Fruit fly (Drosophila melanogaster) whole organism, embryonic: ENCODE data around the gene lili.

Experiments used
- Aef1 ChIP-seq: fragments of 200-800 bp; sonication (Bioruptor generic); IDR thresholded peaks from 3 replicates; pipeline ENCODE4 v1.3.6; 2022; ENCODE audit warnings: missing biosample characterization, missing genetic modification characterization
- Bdp1 ChIP-seq: fragments of 200-800 bp; sonication (Bioruptor generic); optimal IDR thresholded peaks from 3 replicates; lab custom pipeline; 2016; ENCODE audit warnings: missing biosample characterization, missing genetic modification characterization
- CG10366 ChIP-seq: fragments of 200-800 bp; sonication (Bioruptor generic); IDR thresholded peaks from 2 replicates; pipeline ENCODE4 v1.3.6; 2022; ENCODE audit warnings: missing biosample characterization, missing genetic modification characterization
- CG10543 ChIP-seq: fragments of 200-800 bp; sonication (Bioruptor generic); optimal IDR thresholded peaks from 3 replicates; lab custom pipeline; 2017; ENCODE audit warnings: missing biosample characterization, mild to moderate bottlenecking, missing genetic modification characterization, moderate library complexity
- CG10959 ChIP-seq: fragments of 200-800 bp; sonication (Bioruptor generic); IDR thresholded peaks from 2 replicates; pipeline ENCODE4 v1.3.6; 2022; ENCODE audit warnings: missing biosample characterization, missing genetic modification characterization
- CG12071 ChIP-seq: fragments of 200-800 bp; sonication (Bioruptor generic); optimal IDR thresholded peaks from 3 replicates; lab custom pipeline; 2018; ENCODE audit warnings: missing biosample characterization, mild to moderate bottlenecking, missing genetic modification characterization
- CG14710 ChIP-seq: fragments of 200-800 bp; sonication (Bioruptor generic); optimal IDR thresholded peaks from 3 replicates; lab custom pipeline; 2019; ENCODE audit warnings: missing biosample characterization, mild to moderate bottlenecking, missing genetic modification characterization, moderate library complexity
- CG15073 ChIP-seq: fragments of 200-800 bp; sonication (Bioruptor generic); optimal IDR thresholded peaks from 2 replicates; lab custom pipeline; 2016; ENCODE audit warnings: missing biosample characterization, missing genetic modification characterization
- CG15514 ChIP-seq: fragments of 200-800 bp; sonication (Bioruptor generic); optimal IDR thresholded peaks from 3 replicates; lab custom pipeline; 2017; ENCODE audit warnings: missing biosample characterization, missing genetic modification characterization, mild to moderate bottlenecking, moderate library complexity, missing genetic modification reagents
- CG16779 ChIP-seq: fragments of 200-800 bp; sonication (Bioruptor generic); IDR thresholded peaks from 2 replicates; pipeline ENCODE4 v1.3.6; 2022; ENCODE audit warnings: missing biosample characterization, missing genetic modification characterization
- CG18476 ChIP-seq: fragments of 200-800 bp; sonication (Bioruptor generic); optimal IDR thresholded peaks from 2 replicates; lab custom pipeline; 2016; ENCODE audit warnings: missing biosample characterization, mild to moderate bottlenecking, missing genetic modification characterization
- CG31365 ChIP-seq: fragments of 200-800 bp; sonication (Bioruptor generic); optimal IDR thresholded peaks from 2 replicates; lab custom pipeline; 2018; ENCODE audit warnings: missing biosample characterization, mild to moderate bottlenecking, missing genetic modification characterization
- CG32532 ChIP-seq: fragments of 200-800 bp; sonication (Bioruptor generic); IDR thresholded peaks from 2 replicates; pipeline ENCODE4 v1.3.6; 2022; ENCODE audit warnings: missing biosample characterization, missing genetic modification characterization
- CG32767 ChIP-seq: fragments of 200-800 bp; sonication (Bioruptor generic); IDR thresholded peaks from 2 replicates; pipeline ENCODE4 v1.3.6; 2022; ENCODE audit warnings: missing biosample characterization, missing genetic modification characterization
- CG4730 ChIP-seq: fragments of 200-800 bp; sonication (Bioruptor generic); IDR thresholded peaks from 2 replicates; pipeline ENCODE4 v1.3.6; 2022; ENCODE audit warnings: missing biosample characterization, missing genetic modification characterization
- CG5180 ChIP-seq: fragments of 200-800 bp; sonication (Bioruptor generic); optimal IDR thresholded peaks from 3 replicates; lab custom pipeline; 2017; ENCODE audit warnings: missing biosample characterization, missing genetic modification characterization, mild to moderate bottlenecking, moderate library complexity, missing genetic modification reagents
- CG7786 ChIP-seq: fragments of 200-800 bp; sonication (Bioruptor generic); optimal IDR thresholded peaks from 2 replicates; lab custom pipeline; 2016; ENCODE audit warnings: missing biosample characterization, missing genetic modification characterization
- CG9215 ChIP-seq: fragments of 200-800 bp; sonication (Bioruptor generic); IDR thresholded peaks from 2 replicates; pipeline ENCODE4 v1.3.6; 2022; ENCODE audit warnings: missing biosample characterization, missing genetic modification characterization
- CTCF ChIP-seq: fragments of 200-800 bp; sonication (Bioruptor generic); optimal IDR thresholded peaks from 2 replicates; lab custom pipeline; 2017; ENCODE audit warnings: missing biosample characterization, mild to moderate bottlenecking, missing genetic modification characterization, moderate library complexity
- D19B ChIP-seq: fragments of 200-800 bp; sonication (Bioruptor generic); optimal IDR thresholded peaks from 2 replicates; lab custom pipeline; 2017; ENCODE audit warnings: missing biosample characterization, mild to moderate bottlenecking, missing genetic modification characterization
- Dad ChIP-seq: fragments of 200-800 bp; sonication (Bioruptor generic); optimal IDR thresholded peaks from 3 replicates; lab custom pipeline; 2016; ENCODE audit warnings: missing biosample characterization, missing genetic modification characterization
- Hr3 ChIP-seq: fragments of 200-800 bp; sonication (Bioruptor generic); optimal IDR thresholded peaks from 3 replicates; lab custom pipeline; 2016; ENCODE audit warnings: missing biosample characterization, missing genetic modification characterization
- Mad ChIP-seq: fragments of 200-800 bp; sonication (Bioruptor generic); optimal IDR thresholded peaks from 2 replicates; lab custom pipeline; 2016; ENCODE audit warnings: missing biosample characterization, missing genetic modification characterization
- Myb ChIP-seq: fragments of 200-800 bp; sonication (Bioruptor generic); optimal IDR thresholded peaks from 2 replicates; lab custom pipeline; 2016; ENCODE audit warnings: missing biosample characterization, missing genetic modification characterization
- NC2β ChIP-seq: fragments of 200-800 bp; sonication (Bioruptor generic); optimal IDR thresholded peaks from 2 replicates; lab custom pipeline; 2016; ENCODE audit warnings: missing biosample characterization, missing genetic modification characterization
- NK7.1 ChIP-seq: fragments of 200-800 bp; sonication (Bioruptor generic); optimal IDR thresholded peaks from 3 replicates; lab custom pipeline; 2016; ENCODE audit warnings: missing biosample characterization, missing genetic modification characterization
- Optix ChIP-seq: fragments of 200-800 bp; sonication (Bioruptor generic); IDR thresholded peaks from 3 replicates; pipeline ENCODE4 v1.3.6; 2022; ENCODE audit warnings: missing biosample characterization, missing genetic modification characterization
- Ssrp ChIP-seq: fragments of 200-800 bp; sonication (Bioruptor generic); optimal IDR thresholded peaks from 2 replicates; lab custom pipeline; 2018; ENCODE audit warnings: missing biosample characterization, mild to moderate bottlenecking, missing genetic modification characterization, moderate library complexity
- aop ChIP-seq: fragments of 200-800 bp; sonication (Bioruptor generic); IDR thresholded peaks from 2 replicates; pipeline ENCODE4 v1.3.6; 2022; ENCODE audit warnings: missing biosample characterization, missing genetic modification characterization
- ap ChIP-seq: fragments of 200-800 bp; sonication (Bioruptor generic); IDR thresholded peaks from 2 replicates; pipeline ENCODE4 v1.3.6; 2022; ENCODE audit warnings: missing biosample characterization, missing genetic modification characterization
- bigmax ChIP-seq: fragments of 200-800 bp; sonication (Bioruptor generic); optimal IDR thresholded peaks from 2 replicates; lab custom pipeline; 2018; ENCODE audit warnings: missing biosample characterization, mild to moderate bottlenecking, missing genetic modification characterization
- bsh ChIP-seq, 2 experiments: fragments of 200-800 bp; sonication (Bioruptor generic); optimal IDR thresholded peaks; 2 replicates each; lab custom pipeline; 2017 to 2018; ENCODE audit warnings: mild to moderate bottlenecking in 2 of 2, missing biosample characterization in 2 of 2, missing genetic modification characterization in 2 of 2, moderate library complexity in 1 of 2
- cato ChIP-seq: fragments of 200-800 bp; sonication (Bioruptor generic); optimal IDR thresholded peaks from 2 replicates; lab custom pipeline; 2016; ENCODE audit warnings: missing biosample characterization, missing genetic modification characterization, borderline replicate concordance
- cg ChIP-seq: fragments of 200-800 bp; sonication (Bioruptor generic); optimal IDR thresholded peaks from 3 replicates; lab custom pipeline; 2019; ENCODE audit warnings: missing biosample characterization, mild to moderate bottlenecking, missing genetic modification characterization, moderate library complexity
- dm ChIP-seq: fragments of 200-800 bp; sonication (Bioruptor generic); optimal IDR thresholded peaks from 3 replicates; lab custom pipeline; 2016; ENCODE audit warnings: missing biosample characterization, missing genetic modification characterization
- dysf ChIP-seq: fragments of 200-800 bp; sonication (Bioruptor generic); IDR thresholded peaks from 3 replicates; pipeline ENCODE4 v1.3.6; 2022; ENCODE audit warnings: missing biosample characterization, missing genetic modification characterization
- ems ChIP-seq: fragments of 200-800 bp; sonication (Bioruptor generic); optimal IDR thresholded peaks from 3 replicates; lab custom pipeline; 2016; ENCODE audit warnings: missing biosample characterization, missing genetic modification characterization
- esg ChIP-seq: fragments of 200-800 bp; sonication (Bioruptor generic); conservative IDR thresholded peaks from 2 replicates; pipeline ENCODE4 v1.3.6; 2022; ENCODE audit warnings: missing biosample characterization, missing genetic modification characterization
- fd64A ChIP-seq: fragments of 200-800 bp; sonication (Bioruptor generic); optimal IDR thresholded peaks from 3 replicates; lab custom pipeline; 2018; ENCODE audit warnings: missing biosample characterization, mild to moderate bottlenecking, missing genetic modification characterization
- gcm ChIP-seq: fragments of 200-800 bp; sonication (Bioruptor generic); optimal IDR thresholded peaks from 2 replicates; lab custom pipeline; 2019; ENCODE audit warnings: missing biosample characterization, mild to moderate bottlenecking, missing genetic modification characterization, moderate library complexity
- ken ChIP-seq: fragments of 200-800 bp; sonication (Bioruptor generic); IDR thresholded peaks from 3 replicates; pipeline ENCODE4 v1.3.6; 2022; ENCODE audit warnings: missing biosample characterization, missing genetic modification characterization
- pros ChIP-seq: fragments of 200-800 bp; sonication (Bioruptor generic); optimal IDR thresholded peaks from 3 replicates; lab custom pipeline; 2019; ENCODE audit warnings: missing biosample characterization, mild to moderate bottlenecking, missing genetic modification characterization, moderate library complexity
- sd ChIP-seq: fragments of 200-800 bp; sonication (Bioruptor generic); optimal IDR thresholded peaks from 3 replicates; lab custom pipeline; 2018; ENCODE audit warnings: missing biosample characterization, mild to moderate bottlenecking, missing genetic modification characterization, moderate library complexity
- so ChIP-seq: fragments of 200-800 bp; sonication (Bioruptor generic); IDR thresholded peaks from 3 replicates; pipeline ENCODE4 v1.3.6; 2022; ENCODE audit warnings: missing biosample characterization, missing genetic modification characterization
- sqz ChIP-seq: fragments of 200-800 bp; sonication (Bioruptor generic); optimal IDR thresholded peaks from 3 replicates; lab custom pipeline; 2018; ENCODE audit warnings: missing biosample characterization, mild to moderate bottlenecking, missing genetic modification characterization
- stwl ChIP-seq: fragments of 200-800 bp; sonication (Bioruptor generic); optimal IDR thresholded peaks from 3 replicates; lab custom pipeline; 2018; ENCODE audit warnings: missing biosample characterization, mild to moderate bottlenecking, missing genetic modification characterization, moderate library complexity
- tll ChIP-seq, 2 experiments: fragments of 200-800 bp in 1 of 2; fragments of >200 bp in 1 of 2; sonication (Bioruptor generic) in 1 of 2; optimal IDR thresholded peaks; 2 replicates each; lab custom pipeline; 2017 to 2019; ENCODE audit warnings: missing biosample characterization in 2 of 2, missing genetic modification characterization in 2 of 2, mild to moderate bottlenecking in 1 of 2, moderate library complexity in 1 of 2
- usp ChIP-seq: fragments of >200 bp; optimal IDR thresholded peaks from 2 replicates; lab custom pipeline; 2017; ENCODE audit warnings: missing biosample characterization, missing genetic modification characterization
- vnd ChIP-seq: fragments of 200-800 bp; sonication (Bioruptor generic); IDR thresholded peaks from 3 replicates; pipeline ENCODE4 v1.3.6; 2022; ENCODE audit warnings: missing biosample characterization, missing genetic modification characterization; ENCODE audit not compliant: partially characterized antibody

lili gene

DNA sequence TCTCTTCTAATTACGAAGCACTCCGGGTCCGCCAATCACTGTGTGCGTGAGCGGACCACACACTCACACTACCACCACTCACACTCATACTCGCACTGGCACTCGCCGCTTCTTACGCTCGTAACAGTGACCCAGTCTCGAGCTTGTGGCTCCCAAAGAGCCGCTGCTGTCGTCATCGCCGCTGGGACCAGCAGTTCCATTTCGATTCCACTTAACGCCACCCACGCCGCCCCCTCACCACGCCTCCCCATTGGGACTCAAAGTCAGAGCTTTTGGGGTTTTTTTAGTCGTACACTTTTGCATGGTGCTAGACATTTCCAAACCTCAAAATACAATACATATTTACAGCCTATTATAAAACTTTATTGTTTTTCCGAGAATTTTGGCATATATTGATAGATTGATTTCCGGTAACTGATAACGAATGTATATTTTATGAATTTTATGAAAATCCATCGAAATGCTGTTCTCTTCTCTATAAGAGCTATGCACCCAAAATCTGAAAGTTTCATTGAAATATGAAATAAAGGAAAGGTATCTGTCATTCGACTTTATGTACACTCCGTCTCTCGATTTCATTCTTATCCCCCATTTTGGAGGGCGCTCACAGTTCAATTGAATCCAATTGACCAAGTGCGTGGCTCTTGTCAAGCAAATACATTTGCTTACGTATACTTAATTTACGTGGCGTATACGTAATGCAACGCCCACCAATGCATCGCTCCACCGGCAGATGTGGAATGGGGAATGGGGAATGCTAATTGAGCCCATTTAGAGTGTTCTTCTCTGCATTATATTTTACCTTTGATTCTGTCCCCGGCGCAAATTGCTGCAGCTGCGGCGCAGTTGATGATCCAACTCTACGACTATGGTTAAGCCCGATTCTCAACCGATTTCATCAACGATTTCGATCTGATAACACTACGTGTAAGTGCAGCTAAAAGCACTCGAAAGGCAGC lies 42.3 kb downstream of the lili start, which contains the start of gene CG42331 (continued):
- TF ChIP-seq sqz (peak; percentile 16), pros (GFP tag; lab: Kevin White, UChicago) (no peak), CG16779 (GFP tag; lab: Robert Waterston, UW) (no peak), CG14710 (tag; lab: Kevin White, UChicago) (peak; percentile 15), ap (GFP tag; lab: Robert Waterston, UW) (0 out of 2 replicates have a peak, but pooled peaks have one; percentile 30), aop (GFP tag; lab: Robert Waterston, UW) (no peak), stwl (tag; lab: Kevin White, UChicago) (no peak), Dad (GFP tag; lab: Kevin White, UChicago) (peak; percentile 31), CG4730 (GFP tag; lab: Robert Waterston, UW) (no peak), CG15514 (GFP tag; lab: Kevin White, UChicago) (peak; percentile 33), CG18476 (GFP tag; lab: Kevin White, UChicago) (no peak), fd64A (GFP tag; lab: Kevin White, UChicago) (no peak), Ssrp (peak; percentile 51), Myb (GFP tag; lab: Kevin White, UChicago) (peak; percentile 21), ems (GFP tag; lab: Kevin White, UChicago) (peak; percentile 48), CG10366 (GFP tag; lab: Robert Waterston, UW) (peak; percentile 46; the same call in 1 of the 2 replicates), CTCF (no peak), CG12071 (GFP tag; lab: Kevin White, UChicago) (peak; percentile 18), tll (GFP tag; optimal IDR thresholded peaks at IDR 0.05; lab: Kevin White, UChicago) (no peak), D19B (GFP tag; lab: Kevin White, UChicago) (peak; percentile 61), Aef1 (peak; percentile 55; the same call in 2 of the 3 replicates), cato (GFP tag; lab: Kevin White, UChicago) (peak; percentile 26), Optix (GFP tag; lab: Robert Waterston, UW) (no peak), dm (no peak), Mad (GFP tag; lab: Kevin White, UChicago) (no peak), CG5180 (GFP tag; lab: Kevin White, UChicago) (peak; percentile 45), vnd (GFP tag; lab: Robert Waterston, UW) (no peak), sd (tag; lab: Kevin White, UChicago) (peak; percentile 17), cg (GFP tag; lab: Kevin White, UChicago) (peak; percentile 76), CG7786 (peak; percentile 60), ken (no peak; the same call in 2 of the 3 replicates), NK7.1 (GFP tag; lab: Kevin White, UChicago) (peak; percentile 24), CG32767 (GFP tag; lab: Robert Waterston, UW) (peak; percentile 28; the same call in 1 of the 2 replicates), CG10543 (GFP tag; lab: Kevin White, UChicago) (peak; percentile 85), gcm (GFP tag; lab: Kevin White, UChicago) (peak; percentile 57), bsh (GFP tag; optimal IDR thresholded peaks at IDR 0.05; lab: Kevin White, UChicago) (peak in 1 of 2 experiments; percentile 42), CG31365 (tag; lab: Kevin White, UChicago) (no peak), bigmax (GFP tag; lab: Kevin White, UChicago) (no peak), dysf (GFP tag; lab: Robert Waterston, UW) (peak; percentile 83), esg (GFP tag; lab: Robert Waterston, UW) (peak; percentile 27), Bdp1 (GFP tag; lab: Kevin White, UChicago) (no peak), CG10959 (GFP tag; lab: Robert Waterston, UW) (no peak), so (GFP tag; lab: Robert Waterston, UW) (peak; percentile 35; the same call in 1 of the 3 replicates), CG9215 (GFP tag; lab: Robert Waterston, UW) (no peak), CG32532 (GFP tag; lab: Robert Waterston, UW) (no peak), usp (GFP tag; lab: Kevin White, UChicago) (no peak), Hr3 (GFP tag; lab: Kevin White, UChicago) (peak; percentile 46), NC2β (GFP tag; lab: Kevin White, UChicago) (no peak), CG15073 (GFP tag; lab: Kevin White, UChicago) (no peak)
